Worm (Caenorhabditis elegans) whole organism, midembryonic: ENCODE data around the gene H32C10.1.

Source experiments
- cog-1 ChIP-seq: sonication (generic microtip); optimal IDR thresholded peaks from 2 replicates; lab custom pipeline; 2016; ENCODE audit warnings: missing genetic modification characterization, missing compliant biosample characterization
- flt-1 ChIP-seq: fragments of 200-800 bp; sonication (Bioruptor generic); IDR thresholded peaks from 2 replicates; pipeline ENCODE4 v1.3.6; 2022; ENCODE audit warnings: missing genetic modification characterization, missing compliant biosample characterization
- klf-2 ChIP-seq: fragments of 200-800 bp; sonication (Bioruptor generic); conservative IDR thresholded peaks from 2 replicates; pipeline ENCODE4 v1.3.6; 2022; ENCODE audit warnings: missing genetic modification reagents, missing genetic modification characterization, missing compliant biosample characterization
- ztf-23 ChIP-seq: fragments of 200-800 bp; sonication (Bioruptor generic); IDR thresholded peaks from 2 replicates; pipeline ENCODE4 v1.3.6; 2022; ENCODE audit warnings: missing genetic modification reagents, missing genetic modification characterization, missing compliant biosample characterization
- ztf-29 ChIP-seq: fragments of 200-800 bp; sonication (Bioruptor generic); IDR thresholded peaks from 2 replicates; pipeline ENCODE4 v1.3.6; 2022; ENCODE audit warnings: missing genetic modification reagents, missing genetic modification characterization, missing compliant biosample characterization

ce11 chrIV:5927805-5928204, 6.3 kb upstream of the H32C10.1 start:
- TF ChIP-seq cog-1 (tag; lab: Kevin White, UChicago) (no peak), klf-2 (no peak), flt-1 (GFP tag; lab: Robert Waterston, UW) (no peak), ztf-29 (GFP tag; lab: Robert Waterston, UW) (no peak), ztf-23 (GFP tag; lab: Robert Waterston, UW) (no peak)
